Fruit fly (Drosophila melanogaster) Kc167 (cell line): Measurements from ENCODE around the gene Ccp84Ac.

ENCODE experiments used
- Sin3A ChIP-seq: fragments of >200 bp; optimal IDR thresholded peaks from 2 replicates; lab custom pipeline; 2018; ENCODE audit warnings: missing external identifiers
- psq ChIP-seq: fragments of >200 bp; optimal IDR thresholded peaks from 2 replicates; lab custom pipeline; 2017; ENCODE audit warnings: missing external identifiers

- TF ChIP-seq Sin3A (lab: Kevin White, UChicago) (no peak), psq (lab: Kevin White, UChicago) (no peak)
These were observed 39.7 kb upstream of the Ccp84Ac start for dm6 chr3R:6735722-6736121.
